Fruit fly (Drosophila melanogaster): ENCODE data around the gene CG5126.

Gene CG5126

DNA sequence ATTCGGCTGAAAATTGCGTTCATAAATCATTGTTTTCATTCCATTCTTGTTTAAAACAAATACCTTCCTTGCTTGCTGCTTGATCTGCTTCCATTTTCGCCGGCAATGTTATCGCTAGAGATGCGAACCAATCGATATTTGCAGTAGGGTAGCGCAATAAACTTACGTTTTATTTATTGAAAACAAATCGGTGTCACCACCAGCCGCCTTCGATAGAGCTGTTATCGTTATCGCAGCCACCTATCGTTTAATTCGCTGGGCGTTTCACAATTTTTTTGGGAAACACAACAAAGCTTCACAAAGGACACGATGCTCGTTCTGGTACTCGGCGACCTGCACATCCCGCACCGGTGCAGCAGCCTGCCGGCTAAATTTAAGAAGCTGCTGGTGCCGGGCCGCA lies 33.3 kb downstream of the CG5126 start, which contains the start of the genes Tfb4 and Vps29 (continued):
- peak; percentile 7 for TF ChIP-seq tx (GFP tag; optimal IDR thresholded peaks at IDR 0.05)
- no peak for TF ChIP-seq Trl (optimal IDR thresholded peaks at IDR 0.05)
- peak; percentile 58 for TF ChIP-seq Trl (GFP tag; optimal IDR thresholded peaks at IDR 0.05)
- no peak for TF ChIP-seq CG10209 (GFP tag; optimal IDR thresholded peaks at IDR 0.05)
- TF ChIP-seq CG12299 (tag; optimal IDR thresholded peaks at IDR 0.05) = no peak
- peak; percentile 63 for TF ChIP-seq CG13624 (GFP tag; optimal IDR thresholded peaks at IDR 0.05)
- TF ChIP-seq zen2 (GFP tag; IDR thresholded peaks at IDR 0.05; ENCODE audit: partially characterized antibody) = peak; percentile 98
- no peak for TF ChIP-seq CG31388 (GFP tag; optimal IDR thresholded peaks at IDR 0.05)
- peak; percentile 96 for TF ChIP-seq chinmo (GFP tag; IDR thresholded peaks at IDR 0.05; ENCODE audit: partially characterized antibody)
- TF ChIP-seq CG12236 (GFP tag; optimal IDR thresholded peaks at IDR 0.05) = no peak
- peak; percentile 81 for TF ChIP-seq CG2120 (GFP tag; optimal IDR thresholded peaks at IDR 0.05)
- peak; percentile 38; the same call in 1 of the 2 replicates for TF ChIP-seq al (GFP tag; IDR thresholded peaks at IDR 0.05)
- TF ChIP-seq Blimp-1 (GFP tag; optimal IDR thresholded peaks at IDR 0.05) = no peak
- no peak for TF ChIP-seq Hand (GFP tag; optimal IDR thresholded peaks at IDR 0.05)
- TF ChIP-seq CG4707 (GFP tag; optimal IDR thresholded peaks at IDR 0.05) = no peak
- no peak for TF ChIP-seq CG17612 (GFP tag; IDR thresholded peaks at IDR 0.05)
- no peak for TF ChIP-seq CG1233 (GFP tag; optimal IDR thresholded peaks at IDR 0.05)
- TF ChIP-seq CTCF (GFP tag; optimal IDR thresholded peaks at IDR 0.05) = no peak
- TF ChIP-seq gem (tag; optimal IDR thresholded peaks at IDR 0.05) = no peak
- TF ChIP-seq Hey (tag; optimal IDR thresholded peaks at IDR 0.05) = no peak
- no peak for TF ChIP-seq D19B (GFP tag; optimal IDR thresholded peaks at IDR 0.05)
- TF ChIP-seq dysf (GFP tag; IDR thresholded peaks at IDR 0.05) = peak; percentile 15; the same call in 1 of the 3 replicates
- TF ChIP-seq dmrt11E (tag; optimal IDR thresholded peaks at IDR 0.05) = peak; percentile 11
- peak; percentile 62; the same call in 1 of the 2 replicates for TF ChIP-seq rib (GFP tag; IDR thresholded peaks at IDR 0.05)
- no peak for TF ChIP-seq Hr39 (optimal IDR thresholded peaks at IDR 0.05)
- no peak for TF ChIP-seq fru (optimal IDR thresholded peaks at IDR 0.05)
- TF ChIP-seq CG4730 (GFP tag; IDR thresholded peaks at IDR 0.05) = no peak
- no peak for TF ChIP-seq da (GFP tag; optimal IDR thresholded peaks at IDR 0.05)
- TF ChIP-seq CG8765 (GFP tag; IDR thresholded peaks at IDR 0.05) = no peak
- TF ChIP-seq E2f2 (GFP tag; IDR thresholded peaks at IDR 0.05) = peak; percentile 76
- TF ChIP-seq Hr78 (GFP tag; optimal IDR thresholded peaks at IDR 0.05) = no peak
- TF ChIP-seq CG15514 (GFP tag; optimal IDR thresholded peaks at IDR 0.05) = peak; percentile 58
- TF ChIP-seq CG13894 (tag; optimal IDR thresholded peaks at IDR 0.05) = no peak
- TF ChIP-seq Dip3 (GFP tag; optimal IDR thresholded peaks at IDR 0.05) = no peak
- TF ChIP-seq Vsx1 (GFP tag; optimal IDR thresholded peaks at IDR 0.05) = no peak
- no peak for TF ChIP-seq CG2678 (tag; optimal IDR thresholded peaks at IDR 0.05)
- peak; percentile 35 for TF ChIP-seq sens (GFP tag)
- TF ChIP-seq BEAF-32 (GFP tag; optimal IDR thresholded peaks at IDR 0.05) = peak; percentile 66
- TF ChIP-seq CG31441 (GFP tag; IDR thresholded peaks at IDR 0.05) = no peak
- peak; percentile 98 for TF ChIP-seq HLH4C (GFP tag; IDR thresholded peaks at IDR 0.05; ENCODE audit: partially characterized antibody)
- TF ChIP-seq CG16863 (GFP tag; optimal IDR thresholded peaks at IDR 0.05) = peak; percentile 12
- TF ChIP-seq ham (GFP tag; IDR thresholded peaks at IDR 0.05) = no peak
- peak; percentile 24; the same call in 1 of the 3 replicates for TF ChIP-seq Aef1 (GFP tag; IDR thresholded peaks at IDR 0.05)
- no peak for TF ChIP-seq CG15696 (tag; optimal IDR thresholded peaks at IDR 0.05)
- TF ChIP-seq CG9876 (GFP tag; optimal IDR thresholded peaks at IDR 0.05) = no peak
- no peak for TF ChIP-seq pb (GFP tag; optimal IDR thresholded peaks at IDR 0.05)
- TF ChIP-seq dm (GFP tag; optimal IDR thresholded peaks at IDR 0.05) = peak; percentile 31
- peak; percentile 94 for TF ChIP-seq Opbp (GFP tag; IDR thresholded peaks at IDR 0.05; ENCODE audit: partially characterized antibody)
- TF ChIP-seq CG17829 (tag; optimal IDR thresholded peaks at IDR 0.05) = peak; percentile 60
- TF ChIP-seq D19A (tag; optimal IDR thresholded peaks at IDR 0.05) = no peak
- no peak for TF ChIP-seq CG18764 (GFP tag; optimal IDR thresholded peaks at IDR 0.05)
- no peak for TF ChIP-seq fd64A (GFP tag; optimal IDR thresholded peaks at IDR 0.05)
- no peak for TF ChIP-seq Usf (GFP tag; optimal IDR thresholded peaks at IDR 0.05)

All from whole organism, embryonic.